Fruit fly (Drosophila melanogaster): ENCODE data around the gene Lrpprc2.
A peak's percentile ranks its signal among the peaks of the same experiment; 100 is the strongest.

The Lrpprc2 gene

dm6 chrX:1478276-1479122, 18.1 kb upstream of the Lrpprc2 start, which contains the start of gene rush:
TSS of gene rush (plus strand) at chrX:1478552.
- peak; percentile 43 for TF ChIP-seq Hr96 (GFP tag; optimal IDR thresholded peaks at IDR 0.05)
- TF ChIP-seq CG14711 (tag; optimal IDR thresholded peaks at IDR 0.05) = no peak
- TF ChIP-seq Mnt (GFP tag; optimal IDR thresholded peaks at IDR 0.05) = peak; percentile 62
- peak; percentile 59 for TF ChIP-seq Crg-1 (GFP tag; optimal IDR thresholded peaks at IDR 0.05)
- TF ChIP-seq pad (GFP tag; optimal IDR thresholded peaks at IDR 0.05) = peak; percentile 73
- TF ChIP-seq cic (GFP tag; optimal IDR thresholded peaks at IDR 0.05) = peak; percentile 4
- TF ChIP-seq ovo (GFP tag; optimal IDR thresholded peaks at IDR 0.05) = peak; percentile 44
- peak; percentile 23 for TF ChIP-seq CG11617 (GFP tag; optimal IDR thresholded peaks at IDR 0.05)
- TF ChIP-seq CG7101 (tag; optimal IDR thresholded peaks at IDR 0.05) = peak; percentile 38
- no peak for TF ChIP-seq toe (GFP tag; optimal IDR thresholded peaks at IDR 0.05)
- no peak for TF ChIP-seq cnc (optimal IDR thresholded peaks at IDR 0.05)
- TF ChIP-seq bab1 (GFP tag; optimal IDR thresholded peaks at IDR 0.05) = peak; percentile 21
- peak; percentile 49 for TF ChIP-seq CG1620 (GFP tag; optimal IDR thresholded peaks at IDR 0.05)

DNA sequence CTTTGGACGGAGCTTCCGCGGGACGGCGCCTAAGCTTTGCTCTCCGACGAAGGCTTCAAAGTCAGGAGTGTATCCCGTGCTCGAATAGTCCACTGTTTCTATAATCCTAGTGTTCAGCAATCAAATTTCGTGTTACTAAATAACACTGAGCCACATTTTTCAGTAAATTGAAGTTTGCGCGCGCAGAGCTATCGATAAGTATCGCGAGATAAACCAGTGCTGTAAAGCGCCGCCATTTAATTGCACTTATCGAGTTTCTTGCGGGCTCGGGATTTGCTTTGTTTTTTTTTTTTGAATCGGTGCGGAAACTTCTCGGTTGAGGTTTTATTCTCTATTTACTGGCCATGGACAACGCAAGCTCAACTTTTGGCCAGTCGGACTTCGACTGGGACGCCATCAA, 16.4 kb upstream of the Lrpprc2 start, which contains the start of the genes Rab27 and mei-38:
Rab27 (minus strand) TSS at position 127 of the 400 bp plus-strand sequence.
mei-38 (plus strand) TSS at position 216 of the 400 bp plus-strand sequence.
- TF ChIP-seq Mnt (GFP tag; optimal IDR thresholded peaks at IDR 0.05) (peak; percentile 8), CG14711 (tag; optimal IDR thresholded peaks at IDR 0.05) (no peak), pad (GFP tag; optimal IDR thresholded peaks at IDR 0.05) (peak; percentile 54), Hr96 (GFP tag; optimal IDR thresholded peaks at IDR 0.05) (no peak), Crg-1 (GFP tag; optimal IDR thresholded peaks at IDR 0.05) (peak; percentile 82), CG1620 (GFP tag; optimal IDR thresholded peaks at IDR 0.05) (peak; percentile 76), bab1 (GFP tag; optimal IDR thresholded peaks at IDR 0.05) (peak; percentile 56), CG33017 (tag; optimal IDR thresholded peaks at IDR 0.05) (no peak), CG7101 (tag; optimal IDR thresholded peaks at IDR 0.05) (peak; percentile 44), tj (GFP tag; optimal IDR thresholded peaks at IDR 0.05) (no peak), ovo (GFP tag; optimal IDR thresholded peaks at IDR 0.05) (no peak)

DNA sequence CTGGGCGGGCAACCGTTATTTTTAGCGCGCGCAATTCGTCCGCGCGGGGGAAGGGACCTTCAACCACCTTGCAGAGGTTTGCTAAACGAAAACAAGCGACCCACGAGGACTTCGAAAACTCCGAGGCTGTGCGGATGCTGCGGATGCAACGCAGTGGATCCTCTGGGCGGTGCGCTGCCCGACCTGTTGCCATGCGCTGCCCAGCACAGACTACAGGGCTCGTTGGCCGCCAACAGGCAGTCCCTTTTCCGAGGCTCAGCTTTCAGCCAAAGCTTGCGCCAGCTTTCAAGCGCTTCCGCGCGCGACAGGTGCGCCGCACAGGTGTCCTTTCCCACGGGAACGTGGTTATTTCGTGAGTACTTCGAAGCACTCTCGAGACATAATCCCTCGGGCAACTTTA, 16.0 kb upstream of the Lrpprc2 start:
- TF ChIP-seq tj (GFP tag; optimal IDR thresholded peaks at IDR 0.05) (no peak), Clk (GFP tag; optimal IDR thresholded peaks at IDR 0.05) (no peak), cic (GFP tag; optimal IDR thresholded peaks at IDR 0.05) (no peak), pad (GFP tag; optimal IDR thresholded peaks at IDR 0.05) (no peak), Hr96 (GFP tag; optimal IDR thresholded peaks at IDR 0.05) (no peak), Crg-1 (GFP tag; optimal IDR thresholded peaks at IDR 0.05) (no peak), Mnt (GFP tag; optimal IDR thresholded peaks at IDR 0.05) (no peak), CG7101 (tag; optimal IDR thresholded peaks at IDR 0.05) (no peak), ovo (GFP tag; optimal IDR thresholded peaks at IDR 0.05) (no peak), CG12768 (GFP tag; optimal IDR thresholded peaks at IDR 0.05) (no peak), CG33017 (tag; optimal IDR thresholded peaks at IDR 0.05) (no peak), CG11617 (GFP tag; optimal IDR thresholded peaks at IDR 0.05) (no peak), CG7045 (GFP tag; optimal IDR thresholded peaks at IDR 0.05) (no peak), CG5204 (GFP tag; optimal IDR thresholded peaks at IDR 0.05) (no peak), kay (GFP tag; ENCODE audit: borderline replicate concordance) (no peak), bab1 (GFP tag; optimal IDR thresholded peaks at IDR 0.05) (no peak), cnc (optimal IDR thresholded peaks at IDR 0.05) (no peak)

- TF ChIP-seq toe (GFP tag; optimal IDR thresholded peaks at IDR 0.05) (no peak), CG7045 (GFP tag; optimal IDR thresholded peaks at IDR 0.05) (no peak), pad (GFP tag; optimal IDR thresholded peaks at IDR 0.05) (no peak), cic (GFP tag; optimal IDR thresholded peaks at IDR 0.05) (no peak)
These were observed 11.8 kb upstream of the Lrpprc2 start, which contains the start of gene CG14780 for dm6 chrX:1472222-1472621. TSS of gene CG14780 (plus strand) at chrX:1472522.

- TF ChIP-seq bab1 (GFP tag; optimal IDR thresholded peaks at IDR 0.05) = peak; percentile 56
- TF ChIP-seq CG7101 (tag; optimal IDR thresholded peaks at IDR 0.05) = peak; percentile 54
- no peak for TF ChIP-seq Clk (GFP tag; optimal IDR thresholded peaks at IDR 0.05)
- TF ChIP-seq CG11617 (GFP tag; optimal IDR thresholded peaks at IDR 0.05) = peak; percentile 66
- peak; percentile 86 for TF ChIP-seq Mnt (GFP tag; optimal IDR thresholded peaks at IDR 0.05)
- TF ChIP-seq ovo (GFP tag; optimal IDR thresholded peaks at IDR 0.05) = peak; percentile 78
- peak; percentile 81 for TF ChIP-seq Hr96 (GFP tag; optimal IDR thresholded peaks at IDR 0.05)
- TF ChIP-seq toe (GFP tag; optimal IDR thresholded peaks at IDR 0.05) = peak; percentile 60
- TF ChIP-seq CG7045 (GFP tag; optimal IDR thresholded peaks at IDR 0.05) = no peak
- TF ChIP-seq cic (GFP tag; optimal IDR thresholded peaks at IDR 0.05) = no peak
- TF ChIP-seq cnc (optimal IDR thresholded peaks at IDR 0.05) = no peak
- TF ChIP-seq pad (GFP tag; optimal IDR thresholded peaks at IDR 0.05) = peak; percentile 56
- TF ChIP-seq CG1620 (GFP tag; optimal IDR thresholded peaks at IDR 0.05) = peak; percentile 77
- peak; percentile 57 for TF ChIP-seq Crg-1 (GFP tag; optimal IDR thresholded peaks at IDR 0.05)
- TF ChIP-seq CG33017 (tag; optimal IDR thresholded peaks at IDR 0.05) = peak; percentile 10
- TF ChIP-seq CG14711 (tag; optimal IDR thresholded peaks at IDR 0.05) = peak; percentile 68
- TF ChIP-seq tj (GFP tag; optimal IDR thresholded peaks at IDR 0.05) = peak; percentile 36
These were observed 10.1 kb upstream of the Lrpprc2 start, which contains the start of gene pck for dm6 chrX:1470562-1470961. TSS of gene pck (plus strand) at chrX:1470666.

DNA sequence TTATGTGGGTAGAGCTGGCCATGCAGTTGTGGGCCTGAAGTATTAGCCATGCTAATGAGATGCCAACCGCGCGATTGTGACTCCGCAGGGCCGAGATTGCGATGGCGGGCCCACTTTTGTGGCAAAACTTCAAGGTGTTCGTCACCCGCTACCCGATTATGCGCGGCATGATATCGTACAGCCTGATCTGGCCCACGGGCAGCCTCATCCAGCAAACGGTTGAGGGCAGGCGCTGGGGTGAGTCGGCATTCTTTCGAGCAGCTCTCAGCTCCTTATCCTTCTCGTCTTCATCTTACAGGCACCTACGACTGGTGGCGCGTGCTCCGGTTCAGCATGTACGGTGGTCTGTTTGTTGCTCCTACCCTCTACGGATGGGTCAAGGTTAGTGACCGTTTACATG, 9.3 kb upstream of the Lrpprc2 start, which contains the start of gene CG32808:
CG32808 (minus strand) TSS at position 101 of the 400 bp plus-strand sequence.
- TF ChIP-seq cnc (optimal IDR thresholded peaks at IDR 0.05) (no peak), CG12768 (GFP tag; optimal IDR thresholded peaks at IDR 0.05) (no peak), bab1 (GFP tag; optimal IDR thresholded peaks at IDR 0.05) (no peak), kay (GFP tag; ENCODE audit: borderline replicate concordance) (no peak), CG5204 (GFP tag; optimal IDR thresholded peaks at IDR 0.05) (no peak), CG14711 (tag; optimal IDR thresholded peaks at IDR 0.05) (no peak), Crg-1 (GFP tag; optimal IDR thresholded peaks at IDR 0.05) (no peak), CG7101 (tag; optimal IDR thresholded peaks at IDR 0.05) (no peak), CG1620 (GFP tag; optimal IDR thresholded peaks at IDR 0.05) (no peak), CG33017 (tag; optimal IDR thresholded peaks at IDR 0.05) (no peak), cic (GFP tag; optimal IDR thresholded peaks at IDR 0.05) (no peak), Mnt (GFP tag; optimal IDR thresholded peaks at IDR 0.05) (no peak), pad (GFP tag; optimal IDR thresholded peaks at IDR 0.05) (no peak), tj (GFP tag; optimal IDR thresholded peaks at IDR 0.05) (no peak), CG7045 (GFP tag; optimal IDR thresholded peaks at IDR 0.05) (no peak), Hr96 (GFP tag; optimal IDR thresholded peaks at IDR 0.05) (no peak), toe (GFP tag; optimal IDR thresholded peaks at IDR 0.05) (no peak)

All from whole organism, adult.